Worm (Caenorhabditis elegans): ENCODE data around the gene Y14H12B.1.
A peak's percentile ranks its signal among the peaks of the same experiment; 100 is the strongest.

The Y14H12B.1 gene

DNA sequence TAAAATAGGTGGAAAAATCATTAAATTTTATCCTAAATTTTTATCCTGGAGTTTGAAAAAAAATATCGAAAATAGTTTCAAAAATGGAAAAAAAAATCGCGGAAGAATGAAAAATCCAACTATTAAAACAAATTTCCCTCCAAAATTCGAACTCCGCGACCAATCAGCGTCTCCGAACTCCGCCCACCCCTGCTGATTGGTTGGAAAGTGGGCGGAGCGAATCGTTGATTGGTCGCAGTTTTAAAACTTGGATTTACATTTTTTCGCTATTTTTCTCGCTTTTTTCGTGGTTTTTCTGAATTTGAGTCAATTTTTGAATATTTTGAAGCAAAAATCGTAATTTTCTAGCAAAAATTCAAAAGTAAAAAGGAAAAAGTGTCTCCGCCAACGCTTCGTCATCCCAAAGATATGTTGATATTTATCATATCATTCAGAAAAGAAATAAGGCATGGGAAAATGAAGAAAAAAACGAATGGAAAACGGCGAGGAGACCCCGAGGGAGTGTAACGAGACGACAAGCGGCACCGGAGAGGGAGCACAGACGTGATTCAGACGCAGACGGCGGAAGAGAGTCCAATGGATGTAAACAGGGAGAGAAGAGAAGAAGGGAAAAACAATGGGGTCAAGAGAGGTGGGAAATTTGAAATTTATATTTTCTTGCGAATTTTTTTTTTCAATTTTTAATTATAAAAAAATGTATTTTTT lies 3.6 kb upstream of the Y14H12B.1 start (continued):
- TF ChIP-seq C06A6.2 (GFP tag; conservative IDR thresholded peaks at IDR 0.05) (no peak), C17E4.6 (GFP tag; IDR thresholded peaks at IDR 0.05) (no peak), ztf-28 (GFP tag; IDR thresholded peaks at IDR 0.05) (no peak), cebp-1 (GFP tag; IDR thresholded peaks at IDR 0.05) (no peak), cebp-1 (tag; optimal IDR thresholded peaks at IDR 0.05) (peak; percentile 55), F57C9.4 (tag; optimal IDR thresholded peaks at IDR 0.05) (no peak), dox-1 (GFP tag; IDR thresholded peaks at IDR 0.05) (0 out of 2 replicates have a peak, but pooled peaks have one; percentile 26), K11D2.4 (GFP tag; IDR thresholded peaks at IDR 0.05) (0 out of 2 replicates have a peak, but pooled peaks have one; percentile 14), ama-1 (optimal IDR thresholded peaks at IDR 0.05) (no peak), ama-1 (GFP tag; optimal IDR thresholded peaks at IDR 0.05) (no peak)

DNA sequence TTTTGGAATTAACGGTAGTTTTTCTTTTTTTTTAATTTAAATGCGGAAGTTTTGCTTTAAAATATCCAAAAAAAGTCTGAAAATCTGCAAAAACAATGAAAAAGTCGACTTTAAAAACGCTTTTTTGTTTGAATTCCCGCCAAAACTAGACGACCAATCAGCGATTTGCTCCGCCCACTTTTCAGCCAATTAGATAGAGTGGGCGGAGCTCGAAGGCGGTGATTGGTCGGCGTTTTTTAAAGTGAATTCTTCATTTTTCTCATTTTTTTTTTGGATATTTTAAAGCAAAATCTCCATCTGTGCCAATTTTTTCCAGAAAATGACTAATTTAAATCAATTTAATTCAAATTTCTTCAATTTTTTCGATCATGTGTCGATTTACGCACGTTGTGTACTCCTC lies 3.0 kb upstream of the Y14H12B.1 start:
- TF ChIP-seq nfyb-1 (GFP tag; IDR thresholded peaks at IDR 0.05) (peak; percentile 79), Y56A3A.18 (GFP tag; IDR thresholded peaks at IDR 0.05) (no peak), ceh-79 (tag; optimal IDR thresholded peaks at IDR 0.05) (no peak), nfya-2 (GFP tag; IDR thresholded peaks at IDR 0.05) (0 out of 2 replicates have a peak, but pooled peaks have one; percentile 67), ceh-58 (GFP tag; IDR thresholded peaks at IDR 0.05) (no peak), lin-40 (tag; optimal IDR thresholded peaks at IDR 0.05) (no peak), attf-6 (GFP tag; IDR thresholded peaks at IDR 0.05) (no peak)

DNA sequence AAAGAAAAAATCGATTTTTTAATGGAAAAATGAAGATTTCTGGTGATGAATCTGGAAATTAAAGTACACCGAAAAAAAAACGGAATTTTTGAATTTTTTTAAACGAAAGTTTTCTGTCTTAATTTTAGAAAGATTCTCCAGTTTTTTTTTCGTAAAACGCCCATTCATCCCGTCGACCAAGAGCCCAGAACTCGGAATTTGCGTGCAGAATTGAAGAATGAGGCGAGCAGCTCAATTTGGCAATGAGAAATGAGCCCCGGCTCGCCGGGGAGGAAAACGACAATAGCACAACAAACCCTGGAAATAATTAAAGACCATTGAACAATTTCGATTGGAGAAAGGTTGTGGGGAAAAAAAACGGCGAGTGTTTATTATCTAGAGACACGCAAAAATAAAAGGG lies 2.4 kb upstream of the Y14H12B.1 start:
- TF ChIP-seq madf-10 (tag; optimal IDR thresholded peaks at IDR 0.05) = no peak
- 0 out of 2 replicates have a peak, but pooled peaks have one; percentile 23 for TF ChIP-seq ceh-100 (GFP tag; IDR thresholded peaks at IDR 0.05)
- peak; percentile 78; the same call in 1 of the 2 replicates for TF ChIP-seq F39B2.1 (GFP tag; IDR thresholded peaks at IDR 0.05)
- TF ChIP-seq pbrm-1 (GFP tag; IDR thresholded peaks at IDR 0.05) = 0 out of 2 replicates have a peak, but pooled peaks have one; percentile 26
- no peak for TF ChIP-seq lag-1 (GFP tag; IDR thresholded peaks at IDR 0.05)
- TF ChIP-seq lir-1 (GFP tag; conservative IDR thresholded peaks at IDR 0.05) = no peak
- peak; percentile 33; the same call in 1 of the 2 replicates for TF ChIP-seq F33H1.4 (GFP tag; IDR thresholded peaks at IDR 0.05)
- TF ChIP-seq tlf-1 (GFP tag; optimal IDR thresholded peaks at IDR 0.05) = peak; percentile 18
- peak; percentile 2 for TF ChIP-seq snpc-1.1 (tag; optimal IDR thresholded peaks at IDR 0.05; ENCODE audit: insufficient read depth)
- no peak for TF ChIP-seq snpc-1.3 (tag; optimal IDR thresholded peaks at IDR 0.05; ENCODE audit: insufficient read depth)
- TF ChIP-seq sptf-2 (GFP tag; optimal IDR thresholded peaks at IDR 0.05) = no peak
- TF ChIP-seq madf-6 (GFP tag; IDR thresholded peaks at IDR 0.05) = peak; percentile 65
- no peak for TF ChIP-seq nfya-1 (tag; optimal IDR thresholded peaks at IDR 0.05; ENCODE audit: borderline replicate concordance, insufficient read depth)
- TF ChIP-seq B0336.3 (GFP tag; IDR thresholded peaks at IDR 0.05) = no peak; the same call in 1 of the 2 replicates
- peak; percentile 18 for TF ChIP-seq chd-7 (tag; optimal IDR thresholded peaks at IDR 0.05)
- TF ChIP-seq C06A6.2 (GFP tag; conservative IDR thresholded peaks at IDR 0.05) = no peak
- no peak for TF ChIP-seq F23B12.7 (tag; optimal IDR thresholded peaks at IDR 0.05; ENCODE audit: insufficient read depth)
- no peak for TF ChIP-seq ama-1 (optimal IDR thresholded peaks at IDR 0.05)
- peak in 1 of 2 experiments; percentile 61 for TF ChIP-seq ama-1 (GFP tag; optimal IDR thresholded peaks at IDR 0.05)
- no peak for TF ChIP-seq madf-8 (GFP tag; conservative IDR thresholded peaks at IDR 0.05)
- TF ChIP-seq madf-3 (GFP tag; IDR thresholded peaks at IDR 0.05) = 0 out of 2 replicates have a peak, but pooled peaks have one; percentile 52
- no peak for TF ChIP-seq F52B5.7 (tag; optimal IDR thresholded peaks at IDR 0.05)
- no peak for TF ChIP-seq ztf-25 (GFP tag; IDR thresholded peaks at IDR 0.05)
- TF ChIP-seq cebp-1 (GFP tag; IDR thresholded peaks at IDR 0.05) = no peak
- TF ChIP-seq cebp-1 (tag; optimal IDR thresholded peaks at IDR 0.05) = peak; percentile 11
- TF ChIP-seq B0019.2 (GFP tag; conservative IDR thresholded peaks at IDR 0.05) = no peak
- TF ChIP-seq ceh-91 (GFP tag; IDR thresholded peaks at IDR 0.05) = no peak
- TF ChIP-seq ceh-40 (GFP tag; IDR thresholded peaks at IDR 0.05) = 0 out of 2 replicates have a peak, but pooled peaks have one; percentile 15
- TF ChIP-seq dpff-1 (tag; optimal IDR thresholded peaks at IDR 0.05) = no peak
- no peak for TF ChIP-seq somi-1 (GFP tag; optimal IDR thresholded peaks at IDR 0.05)
- TF ChIP-seq attf-3 (GFP tag; conservative IDR thresholded peaks at IDR 0.05) = no peak
- TF ChIP-seq lin-26 (GFP tag; IDR thresholded peaks at IDR 0.05) = peak; percentile 43; the same call in 1 of the 2 replicates

All from whole organism, young adult.